Worm (Caenorhabditis elegans) whole organism, late embryonic: ENCODE results near the gene zfp-1.

Experiments used
- ama-1 ChIP-seq: fragments of 150-350 bp; optimal IDR thresholded peaks from 2 replicates; lab custom pipeline; 2014
- ceh-24 ChIP-seq: sonication (generic microtip); optimal IDR thresholded peaks from 2 replicates; lab custom pipeline; 2016; ENCODE audit warnings: mild to moderate bottlenecking, missing genetic modification characterization, missing compliant biosample characterization
- ceh-9 ChIP-seq: sonication (generic microtip); optimal IDR thresholded peaks from 2 replicates; lab custom pipeline; 2016; ENCODE audit warnings: mild to moderate bottlenecking, missing genetic modification characterization, inconsistent platforms, missing compliant biosample characterization
- fkh-10 ChIP-seq: fragments of 150-350 bp; optimal IDR thresholded peaks from 2 replicates; lab custom pipeline; 2014; ENCODE audit warnings: missing biosample characterization, missing genetic modification reagents, missing genetic modification characterization
- mec-3 ChIP-seq: sonication (generic microtip); optimal IDR thresholded peaks from 2 replicates; lab custom pipeline; 2016; ENCODE audit warnings: borderline replicate concordance, missing genetic modification characterization, missing compliant biosample characterization
- nhr-11 ChIP-seq: fragments of 150-350 bp; optimal IDR thresholded peaks from 2 replicates; lab custom pipeline; 2014; ENCODE audit warnings: missing biosample characterization, missing genetic modification characterization
- pqm-1 ChIP-seq: sonication (generic microtip); optimal IDR thresholded peaks from 2 replicates; lab custom pipeline; 2016; ENCODE audit warnings: missing genetic modification characterization, missing compliant biosample characterization

ce11 chrIII:8773375-8773774 is 18.0 kb upstream of the zfp-1 start:
- TF ChIP-seq fkh-10 (no peak), ceh-24 (tag; lab: Kevin White, UChicago) (no peak), mec-3 (tag; lab: Kevin White, UChicago) (no peak), nhr-11 (tag; lab: Kevin White, UChicago) (no peak), pqm-1 (tag; lab: Kevin White, UChicago) (no peak), ceh-9 (tag; lab: Kevin White, UChicago) (no peak), ama-1 (lab: Kevin White, UChicago) (no peak)
